Worm (Caenorhabditis elegans): ENCODE data around the gene stip-1.
A peak's percentile ranks its signal among the peaks of the same experiment; 100 is the strongest.

Gene stip-1

ce11 chrII:10300954-10301353 is 48.9 kb downstream of the stip-1 start, which contains the start of gene mdt-22 (continued):
- TF ChIP-seq nhr-67 (tag; optimal IDR thresholded peaks at IDR 0.05), result no peak
- TF ChIP-seq R02D3.7 (tag; optimal IDR thresholded peaks at IDR 0.05), result peak; percentile 73
- no peak for TF ChIP-seq ztf-11 (tag; optimal IDR thresholded peaks at IDR 0.05)

- TF ChIP-seq egl-5 (tag; optimal IDR thresholded peaks at IDR 0.05) (peak; percentile 36), lin-39 (tag; optimal IDR thresholded peaks at IDR 0.05) (peak; percentile 42), pha-4 (tag; optimal IDR thresholded peaks at IDR 0.05) (no peak), lin-15B (tag; optimal IDR thresholded peaks at IDR 0.05) (no peak), ama-1 (optimal IDR thresholded peaks at IDR 0.05) (no peak), nhr-23 (tag; optimal IDR thresholded peaks at IDR 0.05) (no peak), daf-12 (tag; optimal IDR thresholded peaks at IDR 0.05) (no peak), nfya-1 (tag; optimal IDR thresholded peaks at IDR 0.05; ENCODE audit: insufficient read depth) (peak; percentile 60)
Observed at ce11 chrII:10300082-10300749, 49.6 kb downstream of the stip-1 start, which contains the start of gene nep-26. Gene nep-26, minus strand, starts transcription at chrII:10300132.

Data from whole organism, L3 larva.